Worm (Caenorhabditis elegans) whole organism, L1 larva: ENCODE measurements around the gene nhr-195.
A peak's percentile ranks its signal among the peaks of the same experiment; 100 is the strongest.

ENCODE experiments used
- C04F5.9 ChIP-seq: sonication (generic microtip); optimal IDR thresholded peaks from 2 replicates; lab custom pipeline; 2016; ENCODE audit warnings: missing genetic modification characterization, missing compliant biosample characterization
- blmp-1 ChIP-seq: fragments of 150-350 bp; optimal IDR thresholded peaks from 2 replicates; lab custom pipeline; 2014; ENCODE audit warnings: missing biosample characterization, missing genetic modification characterization
- ceh-63 ChIP-seq: fragments of 200-800 bp; sonication (Bioruptor generic); optimal IDR thresholded peaks from 2 replicates; lab custom pipeline; 2018; ENCODE audit warnings: mild to moderate bottlenecking, missing genetic modification characterization, missing compliant biosample characterization
- ceh-8 ChIP-seq: fragments of 200-800 bp; sonication (Bioruptor generic); optimal IDR thresholded peaks from 2 replicates; lab custom pipeline; 2018; ENCODE audit warnings: mild to moderate bottlenecking, missing genetic modification characterization, moderate library complexity, missing compliant biosample characterization
- ceh-82 ChIP-seq, 3 experiments: fragments of 150-350 bp in 1 of 3; sonication (generic microtip) in 2 of 3; optimal IDR thresholded peaks; 2 replicates each; lab custom pipeline; 2014 to 2017; ENCODE audit warnings: missing biosample characterization in 3 of 3, missing genetic modification characterization in 3 of 3
- ceh-88 ChIP-seq: fragments of 200-800 bp; sonication (Bioruptor generic); IDR thresholded peaks from 2 replicates; pipeline ENCODE4 v1.3.6; 2022; ENCODE audit warnings: missing genetic modification characterization, missing compliant biosample characterization
- ces-1 ChIP-seq: fragments of 150-350 bp; optimal IDR thresholded peaks from 2 replicates; lab custom pipeline; 2014; ENCODE audit warnings: missing biosample characterization, missing genetic modification reagents, missing genetic modification characterization
- dsc-1 ChIP-seq: sonication (generic microtip); optimal IDR thresholded peaks from 2 replicates; lab custom pipeline; 2016; ENCODE audit warnings: mild to moderate bottlenecking, missing genetic modification characterization, missing compliant biosample characterization
- efl-1 ChIP-seq, 4 experiments: fragments of 150-350 bp; optimal IDR thresholded peaks in 3 of 4; peaks in 1 of 4; 1 replicate in 1 of 4; 2 replicates in 3 of 4; lab custom pipeline; 2014; ENCODE audit warnings: missing biosample characterization in 2 of 4, missing genetic modification characterization in 2 of 4, missing genetic modification reagents in 2 of 4
- egl-13 ChIP-seq: sonication (generic microtip); optimal IDR thresholded peaks from 2 replicates; lab custom pipeline; 2016; ENCODE audit warnings: missing genotype, missing genetic modification reagents, missing genetic modification characterization, missing compliant biosample characterization
- elt-2 ChIP-seq: sonication (generic microtip); optimal IDR thresholded peaks from 2 replicates; lab custom pipeline; 2016; ENCODE audit warnings: missing genetic modification characterization, mild to moderate bottlenecking, inconsistent platforms, missing compliant biosample characterization, missing genetic modification reagents
- fkh-10 ChIP-seq: sonication (generic microtip); optimal IDR thresholded peaks from 2 replicates; lab custom pipeline; 2017; ENCODE audit warnings: missing biosample characterization, missing genetic modification reagents, missing genetic modification characterization
- fkh-4 ChIP-seq: sonication (generic microtip); optimal IDR thresholded peaks from 2 replicates; lab custom pipeline; 2016; ENCODE audit warnings: missing compliant biosample characterization, missing genetic modification characterization, borderline replicate concordance
- fkh-8 ChIP-seq: sonication (generic microtip); optimal IDR thresholded peaks from 2 replicates; lab custom pipeline; 2016; ENCODE audit warnings: mild to moderate bottlenecking, missing genetic modification characterization, missing compliant biosample characterization
- hpl-2 ChIP-seq: fragments of 150-350 bp; optimal IDR thresholded peaks from 2 replicates; lab custom pipeline; 2014; ENCODE audit warnings: missing biosample characterization, missing genetic modification reagents, missing genetic modification characterization
- irx-1 ChIP-seq: sonication (generic microtip); optimal IDR thresholded peaks from 2 replicates; lab custom pipeline; 2016; ENCODE audit warnings: missing genetic modification characterization, missing compliant biosample characterization
- isw-1 ChIP-seq: fragments of 200-800 bp; sonication (Bioruptor generic); IDR thresholded peaks from 2 replicates; pipeline ENCODE4 v1.3.6; 2022; ENCODE audit warnings: missing genetic modification characterization, missing compliant biosample characterization
- jun-1 ChIP-seq: fragments of 150-350 bp; optimal IDR thresholded peaks from 2 replicates; lab custom pipeline; 2014; ENCODE audit warnings: missing biosample characterization, missing genetic modification reagents, missing genetic modification characterization
- lin-14 ChIP-seq: fragments of 200-800 bp; sonication (Bioruptor generic); optimal IDR thresholded peaks from 2 replicates; lab custom pipeline; 2018; ENCODE audit warnings: mild to moderate bottlenecking, missing genetic modification characterization, moderate library complexity, missing compliant biosample characterization
- lin-35 ChIP-seq, 2 experiments: fragments of 150-350 bp; optimal IDR thresholded peaks; 2 replicates each; lab custom pipeline; 2014; ENCODE audit warnings: missing biosample characterization in 2 of 2, missing genetic modification characterization in 2 of 2, missing genetic modification reagents in 2 of 2
- lin-39 ChIP-seq: fragments of 150-350 bp; optimal IDR thresholded peaks from 2 replicates; lab custom pipeline; 2014; ENCODE audit warnings: missing biosample characterization, missing genetic modification reagents, missing genetic modification characterization
- lir-3 ChIP-seq: sonication (generic microtip); optimal IDR thresholded peaks from 2 replicates; lab custom pipeline; 2016; ENCODE audit warnings: mild to moderate bottlenecking, missing genetic modification characterization, moderate library complexity, missing compliant biosample characterization; ENCODE audit not compliant: poor library complexity
- lsy-2 ChIP-seq, 2 experiments: fragments of 150-350 bp; optimal IDR thresholded peaks; 2 replicates each; lab custom pipeline; 2014; ENCODE audit warnings: missing biosample characterization in 2 of 2, missing genetic modification characterization in 2 of 2
- mef-2 ChIP-seq: fragments of 150-350 bp; optimal IDR thresholded peaks from 2 replicates; lab custom pipeline; 2014; ENCODE audit warnings: missing biosample characterization, missing genetic modification characterization
- nhr-20 ChIP-seq: sonication (generic microtip); optimal IDR thresholded peaks from 2 replicates; lab custom pipeline; 2016; ENCODE audit warnings: mild to moderate bottlenecking, missing genetic modification characterization, missing compliant biosample characterization
- nhr-47 ChIP-seq: sonication (generic microtip); optimal IDR thresholded peaks from 2 replicates; lab custom pipeline; 2016; ENCODE audit warnings: mild to moderate bottlenecking, missing genetic modification characterization, moderate library complexity, missing compliant biosample characterization
- nhr-76 ChIP-seq: sonication (generic microtip); optimal IDR thresholded peaks from 2 replicates; lab custom pipeline; 2017; ENCODE audit warnings: missing biosample characterization, missing genetic modification characterization
- nhr-90 ChIP-seq: sonication (generic microtip); optimal IDR thresholded peaks from 2 replicates; lab custom pipeline; 2016; ENCODE audit warnings: mild to moderate bottlenecking, missing genetic modification characterization, missing compliant biosample characterization; ENCODE audit not compliant: poor library complexity
- pax-3 ChIP-seq: fragments of 200-800 bp; sonication (Bioruptor generic); optimal IDR thresholded peaks from 2 replicates; lab custom pipeline; 2018; ENCODE audit warnings: mild to moderate bottlenecking, missing genetic modification characterization, moderate library complexity, missing compliant biosample characterization
- pqm-1 ChIP-seq: sonication (generic microtip); optimal IDR thresholded peaks from 3 replicates; lab custom pipeline; 2017; ENCODE audit warnings: missing biosample characterization, missing genetic modification characterization
- rnt-1 ChIP-seq: sonication (generic microtip); optimal IDR thresholded peaks from 2 replicates; lab custom pipeline; 2016; ENCODE audit warnings: mild to moderate bottlenecking, missing genetic modification characterization, moderate library complexity, missing compliant biosample characterization
- snpc-4 ChIP-seq: fragments of 150-350 bp; optimal IDR thresholded peaks from 2 replicates; lab custom pipeline; 2014; ENCODE audit warnings: missing biosample characterization, missing genetic modification characterization
- sup-37 ChIP-seq: fragments of 200-800 bp; sonication (Bioruptor generic); optimal IDR thresholded peaks from 2 replicates; lab custom pipeline; 2018; ENCODE audit warnings: mild to moderate bottlenecking, missing genetic modification characterization, missing compliant biosample characterization
- swsn-7 ChIP-seq: sonication (generic microtip); optimal IDR thresholded peaks from 2 replicates; lab custom pipeline; 2016; ENCODE audit warnings: missing genetic modification characterization, missing compliant biosample characterization
- tlp-1 ChIP-seq: fragments of 150-350 bp; optimal IDR thresholded peaks from 2 replicates; lab custom pipeline; 2014; ENCODE audit warnings: missing biosample characterization, missing genetic modification characterization
- unc-30 ChIP-seq: sonication (generic microtip); optimal IDR thresholded peaks from 2 replicates; lab custom pipeline; 2017; ENCODE audit warnings: missing biosample characterization, missing genetic modification characterization
- vab-15 ChIP-seq: sonication (generic microtip); optimal IDR thresholded peaks from 2 replicates; lab custom pipeline; 2017; ENCODE audit warnings: missing genotype, mild to moderate bottlenecking, missing genetic modification characterization, missing compliant biosample characterization
- zip-4 ChIP-seq: fragments of 200-800 bp; sonication (Bioruptor generic); optimal IDR thresholded peaks from 2 replicates; lab custom pipeline; 2018; ENCODE audit warnings: mild to moderate bottlenecking, missing genetic modification characterization, moderate library complexity, missing compliant biosample characterization
- ztf-11 ChIP-seq, 2 experiments: sonication (generic microtip); optimal IDR thresholded peaks; 2 replicates each; lab custom pipeline; 2016 to 2017; ENCODE audit warnings: missing genetic modification characterization in 2 of 2, missing biosample characterization in 1 of 2, missing compliant biosample characterization in 1 of 2

nhr-195 gene

ce11 chrV:8934264-8934663, 37.9 kb downstream of the nhr-195 start:
- TF ChIP-seq C04F5.9 (tag; lab: Kevin White, UChicago) = no peak
- TF ChIP-seq sup-37 (GFP tag; lab: Kevin White, UChicago) = no peak
- TF ChIP-seq nhr-47 (tag; lab: Kevin White, UChicago) = no peak
- TF ChIP-seq ces-1 = no peak
- TF ChIP-seq ztf-11 (tag; optimal IDR thresholded peaks at IDR 0.05; lab: Kevin White, UChicago) = no peak
- TF ChIP-seq fkh-8 = no peak
- no peak for TF ChIP-seq dsc-1
- no peak for TF ChIP-seq zip-4 (GFP tag; lab: Kevin White, UChicago)
- no peak for TF ChIP-seq lir-3 (tag; lab: Kevin White, UChicago)
- no peak for TF ChIP-seq ceh-8
- no peak for TF ChIP-seq ceh-88 (GFP tag; lab: Robert Waterston, UW)
- TF ChIP-seq lin-39 (tag; lab: Kevin White, UChicago) = no peak
- TF ChIP-seq isw-1 (GFP tag; lab: Robert Waterston, UW) = no peak
- TF ChIP-seq pqm-1 = no peak
- no peak for TF ChIP-seq efl-1 (optimal IDR thresholded peaks at IDR 0.05; lab: Kevin White, UChicago)
- TF ChIP-seq efl-1 (GFP tag; optimal IDR thresholded peaks at IDR 0.05 in 1 of 2; lab: Kevin White, UChicago) = peak in 1 of 2 experiments; percentile 51
- peak; percentile 40 for TF ChIP-seq lin-14 (GFP tag; lab: Kevin White, UChicago)
- no peak for TF ChIP-seq tlp-1 (tag; lab: Kevin White, UChicago)
- TF ChIP-seq egl-13 (tag; lab: Kevin White, UChicago) = no peak
- no peak for TF ChIP-seq nhr-90 (tag; lab: Kevin White, UChicago)
- no peak for TF ChIP-seq hpl-2
- TF ChIP-seq blmp-1 (tag; lab: Kevin White, UChicago) = peak; percentile 52
- no peak for TF ChIP-seq irx-1
- peak; percentile 25 for TF ChIP-seq jun-1 (tag; lab: Kevin White, UChicago)
- TF ChIP-seq lin-35 (GFP tag; optimal IDR thresholded peaks at IDR 0.05; lab: Kevin White, UChicago) = peak in 1 of 2 experiments; percentile 7
- no peak for TF ChIP-seq fkh-4 (tag; lab: Kevin White, UChicago)
- no peak for TF ChIP-seq ceh-82 (tag; optimal IDR thresholded peaks at IDR 0.05; lab: Kevin White, UChicago)
- TF ChIP-seq nhr-20 (tag; lab: Kevin White, UChicago) = no peak
- no peak for TF ChIP-seq fkh-10 (GFP tag; lab: Kevin White, UChicago)
- TF ChIP-seq rnt-1 (tag; lab: Kevin White, UChicago) = no peak
- TF ChIP-seq mef-2 (tag; lab: Kevin White, UChicago) = no peak
- TF ChIP-seq elt-2 (tag; lab: Kevin White, UChicago) = peak; percentile 4
- no peak for TF ChIP-seq vab-15 (tag; lab: Kevin White, UChicago)
- TF ChIP-seq swsn-7 = no peak
- TF ChIP-seq unc-30 (tag; lab: Kevin White, UChicago) = no peak
- TF ChIP-seq nhr-76 = no peak
- TF ChIP-seq pax-3 (tag; lab: Kevin White, UChicago) = no peak
- TF ChIP-seq, all 84 proteins: peak for 6

- TF ChIP-seq snpc-4 (tag; lab: Kevin White, UChicago) (no peak), lsy-2 (tag; optimal IDR thresholded peaks at IDR 0.05; lab: Kevin White, UChicago) (no peak)
Observed at ce11 chrV:8932318-8932717, 39.9 kb downstream of the nhr-195 start, which contains the start of gene H14N18.2. Gene H14N18.2, plus strand, starts transcription at chrV:8932618.

- no peak for TF ChIP-seq efl-1 (optimal IDR thresholded peaks at IDR 0.05; lab: Kevin White, UChicago)
- peak in 1 of 2 experiments; percentile 32 for TF ChIP-seq efl-1 (GFP tag; optimal IDR thresholded peaks at IDR 0.05 in 1 of 2; lab: Kevin White, UChicago)
- no peak for TF ChIP-seq ceh-63 (GFP tag; lab: Kevin White, UChicago)
- TF ChIP-seq, all 84 proteins: peak for 1
Observed at ce11 chrV:8928967-8929366, 43.2 kb downstream of the nhr-195 start, which contains the start of gene H14N18.4. Gene H14N18.4, minus strand, starts transcription at chrV:8928978.
